Worm (Caenorhabditis elegans): ENCODE data around the gene K08D8.3.
A peak's percentile ranks its signal among the peaks of the same experiment; 100 is the strongest.

The K08D8.3 gene

DNA sequence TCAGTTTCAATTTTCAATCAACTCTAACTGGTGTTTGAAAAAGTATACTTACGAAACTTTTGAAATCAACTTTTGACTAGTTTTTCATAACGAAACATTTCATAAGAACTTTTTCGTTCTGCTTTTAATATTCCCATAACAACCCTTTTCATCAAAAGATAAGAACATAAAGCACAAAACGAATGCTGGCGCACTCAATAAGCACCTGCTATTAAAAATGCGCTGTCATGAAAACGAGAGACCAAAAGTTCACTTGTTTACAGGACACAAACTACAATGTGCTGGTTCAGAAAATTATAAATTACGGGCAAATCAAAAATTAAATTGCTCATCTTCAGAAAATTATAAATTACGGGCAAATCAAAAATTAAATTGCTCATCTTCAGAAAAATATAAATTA, 15.4 kb downstream of the K08D8.3 start:
- TF ChIP-seq lin-11 (tag; optimal IDR thresholded peaks at IDR 0.05) (no peak), ceh-19 (GFP tag; optimal IDR thresholded peaks at IDR 0.05) (no peak), ztf-16 (tag; optimal IDR thresholded peaks at IDR 0.05) (no peak), Y22D7AL.16 (tag; optimal IDR thresholded peaks at IDR 0.05) (no peak), tbx-7 (tag; optimal IDR thresholded peaks at IDR 0.05) (no peak), rnt-1 (tag; optimal IDR thresholded peaks at IDR 0.05) (no peak), pat-9 (tag; optimal IDR thresholded peaks at IDR 0.05) (no peak), F13H6.1 (tag; optimal IDR thresholded peaks at IDR 0.05) (no peak), hlh-15 (tag; optimal IDR thresholded peaks at IDR 0.05) (no peak), ets-4 (tag; optimal IDR thresholded peaks at IDR 0.05) (no peak), ceh-34 (tag; optimal IDR thresholded peaks at IDR 0.05) (no peak), lim-6 (tag; optimal IDR thresholded peaks at IDR 0.05) (no peak), eyg-1 (tag; optimal IDR thresholded peaks at IDR 0.05) (no peak), tbx-2 (tag; optimal IDR thresholded peaks at IDR 0.05) (no peak), ceh-45 (GFP tag; IDR thresholded peaks at IDR 0.05) (no peak)

DNA sequence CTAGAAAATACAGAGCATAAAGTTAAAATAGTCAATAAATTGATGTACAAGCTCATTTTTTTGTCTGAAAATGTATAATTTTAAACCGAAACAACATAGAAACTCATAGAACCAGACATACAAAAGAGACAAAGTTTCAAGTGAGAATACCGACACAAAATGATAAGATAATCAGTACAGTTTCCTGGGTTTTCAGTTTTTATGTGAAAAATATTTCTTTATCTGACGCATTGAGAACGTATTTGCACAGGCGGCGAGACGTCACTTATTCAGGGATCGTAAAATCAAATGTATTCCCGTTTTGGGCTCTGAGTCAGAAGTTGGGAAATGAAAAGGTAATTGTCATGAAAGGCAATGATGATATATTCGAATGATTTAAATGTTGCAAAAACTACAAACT, 16.0 kb downstream of the K08D8.3 start, which contains the start of gene K08D8.6:
Gene K08D8.6 (minus strand): TSS at position 64 of the 400 bp plus-strand sequence.
- TF ChIP-seq elt-2 (tag; optimal IDR thresholded peaks at IDR 0.05) (peak; percentile 4), sdc-2 (tag; optimal IDR thresholded peaks at IDR 0.05) (no peak), ets-4 (tag; optimal IDR thresholded peaks at IDR 0.05) (no peak)

DNA sequence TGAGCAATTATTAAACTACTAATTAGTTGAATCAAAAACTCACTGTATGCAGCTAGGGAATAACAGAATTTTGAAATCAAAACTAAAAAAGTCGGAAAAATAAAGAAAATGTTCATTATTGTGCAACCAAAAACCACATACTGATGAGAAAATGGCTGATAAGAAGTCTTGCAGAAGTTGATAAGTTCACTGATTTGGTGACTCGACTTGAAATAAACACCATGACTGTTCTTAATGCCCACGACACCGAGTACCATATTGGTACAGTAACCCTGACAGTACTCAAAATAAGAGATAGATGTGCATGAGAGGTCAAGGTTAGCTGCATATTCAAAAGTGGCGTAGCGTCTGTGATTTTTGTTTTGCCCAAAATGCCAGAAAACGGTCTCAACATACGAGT, 20.4 kb downstream of the K08D8.3 start:
- TF ChIP-seq sox-2 (GFP tag; IDR thresholded peaks at IDR 0.05) (no peak), odd-2 (tag; optimal IDR thresholded peaks at IDR 0.05) (no peak), C08G9.2 (tag; optimal IDR thresholded peaks at IDR 0.05) (no peak), syd-9 (tag; optimal IDR thresholded peaks at IDR 0.05) (no peak), che-1 (tag; optimal IDR thresholded peaks at IDR 0.05) (no peak), C38D4.7 (GFP tag; optimal IDR thresholded peaks at IDR 0.05) (no peak), nhr-232 (tag; optimal IDR thresholded peaks at IDR 0.05) (no peak), mec-3 (tag; optimal IDR thresholded peaks at IDR 0.05; ENCODE audit: borderline replicate concordance) (no peak)

DNA sequence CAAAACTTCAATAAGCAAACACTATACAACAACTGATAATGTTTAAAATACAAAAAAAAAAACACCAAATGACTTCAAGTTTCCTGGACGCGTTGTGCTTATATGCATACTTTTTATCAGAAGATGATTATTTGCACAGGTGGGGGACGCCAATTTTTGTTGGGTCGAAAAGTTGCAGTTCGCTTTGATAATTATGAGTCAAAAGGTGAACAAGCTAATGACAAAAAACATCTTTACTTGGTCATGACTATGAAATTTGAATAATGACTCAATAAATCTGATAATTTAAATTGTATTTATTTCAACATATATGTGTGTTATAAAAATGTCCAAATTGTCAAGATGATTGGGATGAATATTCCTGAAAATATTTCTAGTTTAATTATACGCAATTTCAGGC, 23.3 kb downstream of the K08D8.3 start, which contains the start of gene ZK896.4:
Gene ZK896.4 (minus strand): TSS at position 101 of the 400 bp plus-strand sequence.
- TF ChIP-seq ceh-22 (tag; optimal IDR thresholded peaks at IDR 0.05) (no peak), odd-2 (tag; optimal IDR thresholded peaks at IDR 0.05) (no peak), dmd-4 (tag; optimal IDR thresholded peaks at IDR 0.05; ENCODE audit: borderline replicate concordance) (no peak), ceh-2 (tag; optimal IDR thresholded peaks at IDR 0.05) (no peak), zip-5 (tag; optimal IDR thresholded peaks at IDR 0.05) (no peak), hlh-15 (tag; optimal IDR thresholded peaks at IDR 0.05) (no peak), unc-3 (GFP tag; conservative IDR thresholded peaks at IDR 0.05) (no peak), unc-3 (tag; optimal IDR thresholded peaks at IDR 0.05) (no peak), sdc-2 (tag; optimal IDR thresholded peaks at IDR 0.05) (no peak), ahr-1 (tag; optimal IDR thresholded peaks at IDR 0.05) (no peak), che-1 (tag; optimal IDR thresholded peaks at IDR 0.05) (no peak), fkh-6 (tag; optimal IDR thresholded peaks at IDR 0.05) (no peak), eyg-1 (tag; optimal IDR thresholded peaks at IDR 0.05) (no peak), pat-9 (tag; optimal IDR thresholded peaks at IDR 0.05) (no peak), unc-55 (GFP tag; optimal IDR thresholded peaks at IDR 0.05) (no peak), C38D4.7 (GFP tag; optimal IDR thresholded peaks at IDR 0.05) (no peak), ceh-30 (tag; optimal IDR thresholded peaks at IDR 0.05) (no peak)

DNA sequence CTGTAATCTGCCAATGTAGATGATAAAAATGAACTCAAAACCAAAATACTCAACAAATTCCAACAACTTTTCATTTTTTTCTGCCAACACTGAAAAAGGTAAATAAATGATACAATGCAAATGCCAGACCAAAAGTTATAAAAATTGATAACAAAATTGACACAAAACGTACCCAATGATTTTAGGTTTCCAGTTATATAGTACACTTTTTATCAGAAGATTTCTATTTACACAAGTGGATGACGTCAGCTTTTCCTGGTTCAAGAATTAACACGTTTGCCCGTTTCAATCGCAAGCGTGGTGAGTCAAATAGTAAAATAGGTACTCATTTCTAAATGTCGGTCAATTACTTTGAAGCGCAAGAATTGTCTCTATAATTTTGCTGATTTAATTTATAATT, 26.9 kb downstream of the K08D8.3 start, which contains the start of gene ZK896.5:
Gene ZK896.5 (minus strand): TSS at position 89 of the 400 bp plus-strand sequence.
- no peak for TF ChIP-seq C38D4.7 (GFP tag; optimal IDR thresholded peaks at IDR 0.05)
- TF ChIP-seq ahr-1 (tag; optimal IDR thresholded peaks at IDR 0.05) = no peak
- no peak for TF ChIP-seq ceh-19 (GFP tag; optimal IDR thresholded peaks at IDR 0.05)
- no peak for TF ChIP-seq ceh-6 (GFP tag; optimal IDR thresholded peaks at IDR 0.05)
- peak; percentile 3 for TF ChIP-seq elt-2 (tag; optimal IDR thresholded peaks at IDR 0.05)
- no peak for TF ChIP-seq dmd-4 (tag; optimal IDR thresholded peaks at IDR 0.05; ENCODE audit: borderline replicate concordance)
- no peak for TF ChIP-seq ceh-34 (tag; optimal IDR thresholded peaks at IDR 0.05)
- no peak for TF ChIP-seq F13H6.1 (tag; optimal IDR thresholded peaks at IDR 0.05)

Measured in whole organism, late embryonic.